Worm (Caenorhabditis elegans) whole organism, L4 larva: Measurements from ENCODE around the gene trx-5.

Experiments used
- Y105C5A.15 ChIP-seq: fragments of 200-800 bp; sonication (Bioruptor generic); IDR thresholded peaks from 2 replicates; pipeline ENCODE4 v1.3.6; 2022; ENCODE audit warnings: missing genetic modification characterization, missing compliant biosample characterization
- aha-1 ChIP-seq: fragments of 150-350 bp; peaks from one replicate; lab custom pipeline; 2014; ENCODE audit warnings: missing biosample characterization, missing genetic modification characterization
- ceh-28 ChIP-seq: fragments of 150-350 bp; optimal IDR thresholded peaks from 2 replicates; lab custom pipeline; 2014; ENCODE audit warnings: missing biosample characterization, missing genetic modification reagents, missing genetic modification characterization
- ceh-32 ChIP-seq: sonication (generic microtip); optimal IDR thresholded peaks from 2 replicates; lab custom pipeline; 2016; ENCODE audit warnings: mild to moderate bottlenecking, missing genetic modification characterization, missing compliant biosample characterization; ENCODE audit not compliant: poor library complexity
- ceh-44 ChIP-seq: fragments of 200-800 bp; sonication (Bioruptor generic); IDR thresholded peaks from 2 replicates; pipeline ENCODE4 v1.3.6; 2022; ENCODE audit warnings: missing genetic modification reagents, missing genetic modification characterization, missing compliant biosample characterization
- ceh-62 ChIP-seq: sonication (generic microtip); optimal IDR thresholded peaks from 2 replicates; lab custom pipeline; 2017; ENCODE audit warnings: missing biosample characterization, missing genetic modification characterization
- ces-1 ChIP-seq: fragments of 150-350 bp; sonication (generic microtip); optimal IDR thresholded peaks from 4 replicates; lab custom pipeline; 2014; ENCODE audit warnings: missing biosample characterization, missing genetic modification reagents, missing genetic modification characterization
- cey-2 ChIP-seq: sonication (generic microtip); optimal IDR thresholded peaks from 3 replicates; lab custom pipeline; 2017; ENCODE audit warnings: missing genetic modification characterization, mild to moderate bottlenecking, missing compliant biosample characterization, antibody characterized with exemption, borderline replicate concordance; ENCODE audit not compliant: insufficient read depth
- daf-12 ChIP-seq: fragments of 150-350 bp; optimal IDR thresholded peaks from 2 replicates; lab custom pipeline; 2014; ENCODE audit warnings: missing biosample characterization, missing genetic modification reagents, missing genetic modification characterization
- daf-19 ChIP-seq: fragments of 200-800 bp; sonication (Bioruptor generic); conservative IDR thresholded peaks from 2 replicates; pipeline ENCODE4 v1.3.6; 2022; ENCODE audit warnings: missing genetic modification characterization, missing compliant biosample characterization
- duxl-1 ChIP-seq: sonication (generic microtip); optimal IDR thresholded peaks from 2 replicates; lab custom pipeline; 2016; ENCODE audit warnings: mild to moderate bottlenecking, missing genetic modification characterization, moderate library complexity, missing compliant biosample characterization; ENCODE audit not compliant: poor library complexity
- fos-1 ChIP-seq: fragments of 150-350 bp; optimal IDR thresholded peaks from 2 replicates; lab custom pipeline; 2014; ENCODE audit warnings: missing biosample characterization, missing genetic modification characterization
- lir-3 ChIP-seq: sonication (generic microtip); optimal IDR thresholded peaks from 2 replicates; lab custom pipeline; 2016; ENCODE audit warnings: mild to moderate bottlenecking, missing genetic modification characterization, missing compliant biosample characterization
- lsy-2 ChIP-seq, 2 experiments: fragments of 150-350 bp in 1 of 2; sonication (generic microtip) in 1 of 2; optimal IDR thresholded peaks; 2 replicates each; lab custom pipeline; 2014 to 2017; ENCODE audit warnings: missing biosample characterization in 2 of 2, missing genetic modification characterization in 2 of 2
- madf-5 ChIP-seq, 2 experiments: fragments of 200-800 bp; sonication (Bioruptor generic); IDR thresholded peaks; 2 replicates each; pipeline ENCODE4 v1.3.6; 2022; ENCODE audit warnings: missing compliant biosample characterization in 2 of 2, missing genetic modification characterization in 2 of 2
- madf-9 ChIP-seq: fragments of 200-800 bp; sonication (Bioruptor generic); conservative IDR thresholded peaks from 2 replicates; pipeline ENCODE4 v1.3.6; 2022; ENCODE audit warnings: missing genetic modification reagents, missing genetic modification characterization, missing compliant biosample characterization
- mdl-1 ChIP-seq, 2 experiments: fragments of 150-350 bp in 1 of 2; sonication (generic microtip) in 1 of 2; optimal IDR thresholded peaks; 2 replicates each; lab custom pipeline; 2014 to 2017; ENCODE audit warnings: missing biosample characterization in 2 of 2, missing genetic modification characterization in 2 of 2
- mxl-2 ChIP-seq: fragments of 200-800 bp; sonication (Bioruptor generic); conservative IDR thresholded peaks from 2 replicates; pipeline ENCODE4 v1.3.6; 2022; ENCODE audit warnings: missing genetic modification reagents, missing genetic modification characterization, missing compliant biosample characterization
- nhr-111 ChIP-seq: fragments of 200-800 bp; sonication (Bioruptor generic); optimal IDR thresholded peaks from 2 replicates; lab custom pipeline; 2018; ENCODE audit warnings: mild to moderate bottlenecking, missing genetic modification characterization, missing compliant biosample characterization
- nhr-28 ChIP-seq: fragments of 150-350 bp; optimal IDR thresholded peaks from 2 replicates; lab custom pipeline; 2014; ENCODE audit warnings: missing biosample characterization, missing genetic modification characterization
- nhr-42 ChIP-seq: fragments of 200-800 bp; sonication (Bioruptor generic); IDR thresholded peaks from 2 replicates; pipeline ENCODE4 v1.3.6; 2022; ENCODE audit warnings: missing genetic modification characterization, missing compliant biosample characterization
- nhr-77 ChIP-seq: fragments of 150-350 bp; optimal IDR thresholded peaks from 2 replicates; lab custom pipeline; 2014; ENCODE audit warnings: missing biosample characterization, missing genetic modification characterization
- pqm-1 ChIP-seq: sonication (generic microtip); optimal IDR thresholded peaks from 2 replicates; lab custom pipeline; 2017; ENCODE audit warnings: missing biosample characterization, missing genetic modification characterization
- saeg-2 ChIP-seq: fragments of 200-800 bp; sonication (Bioruptor generic); IDR thresholded peaks from 2 replicates; pipeline ENCODE4 v1.3.6; 2022; ENCODE audit warnings: missing genetic modification reagents, missing genetic modification characterization, missing compliant biosample characterization
- sdz-12 ChIP-seq: fragments of 200-800 bp; sonication (Bioruptor generic); optimal IDR thresholded peaks from 2 replicates; lab custom pipeline; 2018; ENCODE audit warnings: mild to moderate bottlenecking, missing genetic modification characterization, missing compliant biosample characterization
- set-16 ChIP-seq: fragments of 200-800 bp; sonication (Bioruptor generic); IDR thresholded peaks from 2 replicates; pipeline ENCODE4 v1.3.6; 2022; ENCODE audit warnings: missing genetic modification reagents, missing genetic modification characterization, missing compliant biosample characterization
- skn-1 ChIP-seq: fragments of 150-350 bp; optimal IDR thresholded peaks from 2 replicates; lab custom pipeline; 2014; ENCODE audit warnings: missing biosample characterization, missing genetic modification characterization
- snpc-1.2 ChIP-seq: fragments of 200-800 bp; sonication (Bioruptor generic); IDR thresholded peaks from 2 replicates; pipeline ENCODE4 v1.3.6; 2022; ENCODE audit warnings: missing genetic modification reagents, missing genetic modification characterization, missing compliant biosample characterization
- spr-1 ChIP-seq: sonication (generic microtip); optimal IDR thresholded peaks from 2 replicates; lab custom pipeline; 2016; ENCODE audit warnings: mild to moderate bottlenecking, missing genetic modification characterization, missing compliant biosample characterization
- unc-62 ChIP-seq, 3 experiments: fragments of 150-350 bp in 1 of 3; sonication (generic microtip); optimal IDR thresholded peaks in 2 of 3; peaks in 1 of 3; 1 replicate in 1 of 3; 2 replicates in 2 of 3; lab custom pipeline; 2014 to 2017; ENCODE audit warnings: missing biosample characterization in 3 of 3, missing genetic modification characterization in 3 of 3, missing genetic modification reagents in 3 of 3, missing genotype in 1 of 3
- vab-7 ChIP-seq: fragments of 200-800 bp; sonication (Bioruptor generic); IDR thresholded peaks from 2 replicates; pipeline ENCODE4 v1.3.6; 2022; ENCODE audit warnings: missing genetic modification reagents, missing genetic modification characterization, missing compliant biosample characterization
- zip-2 ChIP-seq: fragments of 150-350 bp; optimal IDR thresholded peaks from 2 replicates; lab custom pipeline; 2014; ENCODE audit warnings: missing biosample characterization, missing genetic modification characterization

trx-5 gene

ce11 chrV:1545694-1546093, 11.5 kb upstream of the trx-5 start, which contains the start of gene oac-32 (continued):
- TF ChIP-seq ceh-62 (tag; lab: Kevin White, UChicago) (no peak), fos-1 (no peak), set-16 (GFP tag; lab: Robert Waterston, UW) (no peak), cey-2 (tag; lab: Kevin White, UChicago) (no peak), mdl-1 (tag; optimal IDR thresholded peaks at IDR 0.05; lab: Kevin White, UChicago) (no peak), nhr-28 (tag; lab: Kevin White, UChicago) (peak; percentile 24), nhr-77 (no peak), lir-3 (tag; lab: Kevin White, UChicago) (no peak), madf-5 (GFP tag; IDR thresholded peaks at IDR 0.05; lab: Robert Waterston, UW) (no peak)

DNA sequence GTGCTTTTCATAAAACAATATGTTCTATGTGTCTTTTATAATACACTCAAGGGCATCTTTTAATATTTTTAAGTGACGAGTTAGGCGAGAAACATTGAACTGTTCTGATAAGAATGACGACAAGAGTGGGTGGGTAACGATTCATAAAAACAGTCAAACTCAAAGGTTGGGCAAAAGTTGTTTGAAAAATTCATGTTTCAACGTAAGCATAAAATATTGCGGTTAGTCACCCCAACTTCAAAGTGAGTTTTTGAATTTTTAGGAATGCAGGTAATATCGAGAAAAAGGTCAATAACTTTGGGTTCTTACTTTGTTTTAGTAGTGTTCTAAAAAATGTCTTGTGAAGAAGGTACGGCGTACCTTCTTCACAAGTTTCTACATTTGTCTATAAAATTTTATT, 7.6 kb upstream of the trx-5 start, which contains the start of gene oac-31:
oac-31 (minus strand) TSS at position 101 of the 400 bp plus-strand sequence.
- TF ChIP-seq skn-1 (tag; lab: Kevin White, UChicago) (no peak), snpc-1.2 (GFP tag; lab: Robert Waterston, UW) (no peak), saeg-2 (GFP tag; lab: Robert Waterston, UW) (no peak), madf-9 (GFP tag; lab: Robert Waterston, UW) (no peak), nhr-28 (tag; lab: Kevin White, UChicago) (peak; percentile 1), fos-1 (no peak), pqm-1 (peak; percentile 20)

DNA sequence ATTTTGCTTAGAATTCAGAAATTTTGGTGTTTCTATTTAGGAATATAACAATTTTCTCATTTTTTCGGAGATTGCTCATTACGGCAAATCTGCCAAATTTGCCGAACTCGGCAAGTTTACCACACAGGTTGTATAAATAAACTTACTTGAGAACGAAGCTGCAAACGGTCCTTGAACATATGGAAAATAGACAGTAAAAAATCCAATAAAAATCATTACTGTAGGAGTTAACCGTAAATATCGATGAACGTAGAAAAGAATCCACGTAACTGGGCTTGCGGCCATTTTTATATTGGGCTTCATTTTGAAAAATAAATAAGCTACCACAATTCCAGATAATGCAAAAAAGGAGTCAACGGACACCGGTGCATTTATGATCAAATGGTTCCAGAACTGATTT, 6.0 kb upstream of the trx-5 start:
- TF ChIP-seq daf-19 (GFP tag; lab: Robert Waterston, UW) (no peak), daf-12 (tag; lab: Kevin White, UChicago) (no peak), aha-1 (tag; lab: Kevin White, UChicago) (peak; percentile 94)
- TF ChIP-seq, all 104 proteins: peak for 1

- TF ChIP-seq unc-62 (GFP tag; optimal IDR thresholded peaks at IDR 0.05 in 1 of 2; lab: Kevin White, UChicago) (peak in 1 of 2 experiments; percentile 93), unc-62 (tag; optimal IDR thresholded peaks at IDR 0.05; lab: Kevin White, UChicago) (no peak), spr-1 (tag; lab: Kevin White, UChicago) (no peak)
- TF ChIP-seq, all 104 proteins: peak for 1
These were observed 4.6 kb upstream of the trx-5 start for ce11 chrV:1538842-1539241.

DNA sequence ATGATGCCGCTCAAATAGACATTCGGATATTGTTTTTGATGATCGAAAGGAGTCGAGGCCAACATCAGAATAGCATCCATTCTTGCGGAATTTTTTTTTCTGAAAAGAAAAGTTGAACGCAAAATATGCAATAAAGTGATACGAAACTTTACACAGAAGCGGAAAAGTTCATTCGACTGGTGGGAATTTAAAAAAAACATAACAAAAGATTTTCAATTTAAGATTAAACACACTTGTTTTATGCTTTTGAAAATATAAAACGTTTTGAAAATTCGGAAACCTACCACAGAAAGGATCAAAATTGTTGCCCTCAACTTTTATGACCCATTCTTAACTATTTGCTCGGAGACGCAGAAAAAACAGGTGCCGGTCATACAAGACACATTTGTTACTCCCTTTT, 2.8 kb upstream of the trx-5 start, which contains the start of gene K02H11.9:
K02H11.9 (minus strand) TSS at position 101 of the 400 bp plus-strand sequence.
- TF ChIP-seq Y105C5A.15 (GFP tag; lab: Robert Waterston, UW) (no peak), pqm-1 (no peak), lsy-2 (tag; optimal IDR thresholded peaks at IDR 0.05; lab: Kevin White, UChicago) (no peak), nhr-111 (GFP tag; lab: Kevin White, UChicago) (no peak), mxl-2 (no peak), skn-1 (tag; lab: Kevin White, UChicago) (no peak), ceh-32 (no peak), fos-1 (no peak), ces-1 (GFP tag; lab: Kevin White, UChicago) (no peak), lir-3 (tag; lab: Kevin White, UChicago) (no peak), duxl-1 (no peak), sdz-12 (GFP tag; lab: Kevin White, UChicago) (no peak), ceh-44 (GFP tag; lab: Robert Waterston, UW) (no peak), vab-7 (GFP tag; lab: Robert Waterston, UW) (no peak), madf-5 (GFP tag; IDR thresholded peaks at IDR 0.05; lab: Robert Waterston, UW) (no peak), nhr-42 (GFP tag; lab: Robert Waterston, UW) (no peak), zip-2 (tag; lab: Kevin White, UChicago) (no peak), ceh-28 (no peak), mdl-1 (tag; optimal IDR thresholded peaks at IDR 0.05; lab: Kevin White, UChicago) (no peak)
- TF ChIP-seq, all 104 proteins: peak for 0
